Worm (Caenorhabditis elegans) whole organism, L1 larva: ENCODE data around the gene crn-3.

Source experiments
- ama-1 ChIP-seq: fragments of 150-350 bp; optimal IDR thresholded peaks from 2 replicates; lab custom pipeline; 2014
- fkh-8 ChIP-seq: sonication (generic microtip); optimal IDR thresholded peaks from 2 replicates; lab custom pipeline; 2016; ENCODE audit warnings: mild to moderate bottlenecking, missing genetic modification characterization, missing compliant biosample characterization
- lin-39 ChIP-seq: fragments of 150-350 bp; optimal IDR thresholded peaks from 2 replicates; lab custom pipeline; 2014; ENCODE audit warnings: missing biosample characterization, missing genetic modification reagents, missing genetic modification characterization
- nhr-76 ChIP-seq: sonication (generic microtip); optimal IDR thresholded peaks from 2 replicates; lab custom pipeline; 2017; ENCODE audit warnings: missing biosample characterization, missing genetic modification characterization
- nhr-85 ChIP-seq: sonication (generic microtip); peaks from one replicate; lab custom pipeline; 2016; ENCODE audit warnings: missing genetic modification characterization, inconsistent platforms, missing compliant biosample characterization
- snpc-4 ChIP-seq: fragments of 150-350 bp; optimal IDR thresholded peaks from 2 replicates; lab custom pipeline; 2014; ENCODE audit warnings: missing biosample characterization, missing genetic modification characterization
- sox-4 ChIP-seq: sonication (generic microtip); optimal IDR thresholded peaks from 2 replicates; lab custom pipeline; 2016; ENCODE audit warnings: missing genetic modification characterization, missing compliant biosample characterization
- sup-37 ChIP-seq: fragments of 200-800 bp; sonication (Bioruptor generic); optimal IDR thresholded peaks from 2 replicates; lab custom pipeline; 2018; ENCODE audit warnings: mild to moderate bottlenecking, missing genetic modification characterization, missing compliant biosample characterization
- unc-130 ChIP-seq: fragments of 150-350 bp; optimal IDR thresholded peaks from 2 replicates; lab custom pipeline; 2017; ENCODE audit warnings: missing biosample characterization, missing genetic modification characterization, inconsistent platforms
- xbp-1 ChIP-seq: sonication (generic microtip); optimal IDR thresholded peaks from 2 replicates; lab custom pipeline; 2016; ENCODE audit warnings: missing genetic modification characterization, missing compliant biosample characterization
- ztf-11 ChIP-seq, 2 experiments: sonication (generic microtip); optimal IDR thresholded peaks; 2 replicates each; lab custom pipeline; 2016 to 2017; ENCODE audit warnings: missing genetic modification characterization in 2 of 2, missing biosample characterization in 1 of 2, missing compliant biosample characterization in 1 of 2

DNA sequence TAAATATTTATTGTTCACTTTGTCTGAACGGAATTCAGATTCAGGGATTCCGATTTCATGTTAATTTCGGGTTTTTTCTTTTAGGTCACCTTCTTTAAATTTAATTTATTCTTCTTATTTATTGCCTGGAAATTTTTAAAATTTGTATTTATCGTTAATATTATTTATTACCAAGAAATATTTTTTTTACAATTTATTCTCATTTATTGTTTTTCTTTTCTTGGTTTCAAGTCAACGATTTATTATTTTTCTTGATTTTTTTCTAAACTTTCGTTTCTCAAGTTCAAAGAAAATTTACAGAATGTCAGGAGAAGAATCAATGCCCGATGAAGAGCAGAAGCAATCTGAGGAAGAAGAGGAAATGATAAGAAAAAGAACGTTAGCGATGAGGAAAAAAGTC lies at the start of gene crn-3:
- no peak for TF ChIP-seq sup-37 (GFP tag; lab: Kevin White, UChicago)
- TF ChIP-seq nhr-85 (tag; lab: Kevin White, UChicago), result no peak
- no peak for TF ChIP-seq xbp-1
- TF ChIP-seq ama-1 (lab: Kevin White, UChicago), result no peak
- no peak for TF ChIP-seq sox-4 (tag; lab: Kevin White, UChicago)
- TF ChIP-seq nhr-76 (tag; lab: Kevin White, UChicago), result no peak
- no peak for TF ChIP-seq snpc-4 (tag; lab: Kevin White, UChicago)
- TF ChIP-seq lin-39 (tag; lab: Kevin White, UChicago), result no peak
- no peak for TF ChIP-seq unc-130 (tag; lab: Kevin White, UChicago)
- no peak for TF ChIP-seq ztf-11 (tag; optimal IDR thresholded peaks at IDR 0.05; lab: Kevin White, UChicago)
- TF ChIP-seq fkh-8 (tag; lab: Kevin White, UChicago), result no peak
